Fruit fly (Drosophila melanogaster) whole organism, prepupa: ENCODE measurements around the gene dac.

ENCODE experiments used
- Blimp-1 ChIP-seq: fragments of 200-800 bp; sonication (Bioruptor generic); optimal IDR thresholded peaks from 3 replicates; lab custom pipeline; 2017; ENCODE audit warnings: missing biosample characterization, missing genetic modification characterization, mild to moderate bottlenecking, moderate library complexity, missing genetic modification reagents
- CG32006 ChIP-seq: fragments of 200-800 bp; sonication (Bioruptor generic); optimal IDR thresholded peaks from 3 replicates; lab custom pipeline; 2017; ENCODE audit warnings: missing biosample characterization, mild to moderate bottlenecking, missing genetic modification characterization
- CG6792 ChIP-seq: fragments of 200-800 bp; sonication (Bioruptor generic); optimal IDR thresholded peaks from 3 replicates; lab custom pipeline; 2016; ENCODE audit warnings: missing biosample characterization, missing genetic modification characterization
- CG7368 ChIP-seq: fragments of 200-800 bp; sonication (Bioruptor generic); optimal IDR thresholded peaks from 3 replicates; lab custom pipeline; 2016; ENCODE audit warnings: missing biosample characterization, missing genetic modification characterization
- Hr38 ChIP-seq: sonication (Bioruptor generic); optimal IDR thresholded peaks from 2 replicates; lab custom pipeline; 2016; ENCODE audit warnings: missing biosample characterization, missing genetic modification characterization
- Met ChIP-seq: fragments of 200-800 bp; sonication (Bioruptor generic); optimal IDR thresholded peaks from 3 replicates; lab custom pipeline; 2016; ENCODE audit warnings: missing biosample characterization, missing genetic modification characterization
- eg ChIP-seq: fragments of 200-800 bp; sonication (Bioruptor generic); IDR thresholded peaks from 3 replicates; pipeline ENCODE4 v1.3.6; 2022; ENCODE audit warnings: missing biosample characterization, missing genetic modification characterization

dm6 chr2L:16532702-16533385, 47.0 kb upstream of the dac start, which contains the start of gene CG5953:
- TF ChIP-seq CG6792, result peak; percentile 97
- no peak for TF ChIP-seq Hr38
- peak; percentile 99 for TF ChIP-seq CG32006
- peak; percentile 98 for TF ChIP-seq Met
- TF ChIP-seq Blimp-1 (GFP tag; lab: Kevin White, UChicago), result peak; percentile 93
- peak; percentile 98 for TF ChIP-seq eg (GFP tag; lab: Robert Waterston, UW)
- peak; percentile 94 for TF ChIP-seq CG7368 (GFP tag; lab: Kevin White, UChicago)
